Worm (Caenorhabditis elegans): Measurements from ENCODE around the gene pigm-1.

The pigm-1 gene

DNA sequence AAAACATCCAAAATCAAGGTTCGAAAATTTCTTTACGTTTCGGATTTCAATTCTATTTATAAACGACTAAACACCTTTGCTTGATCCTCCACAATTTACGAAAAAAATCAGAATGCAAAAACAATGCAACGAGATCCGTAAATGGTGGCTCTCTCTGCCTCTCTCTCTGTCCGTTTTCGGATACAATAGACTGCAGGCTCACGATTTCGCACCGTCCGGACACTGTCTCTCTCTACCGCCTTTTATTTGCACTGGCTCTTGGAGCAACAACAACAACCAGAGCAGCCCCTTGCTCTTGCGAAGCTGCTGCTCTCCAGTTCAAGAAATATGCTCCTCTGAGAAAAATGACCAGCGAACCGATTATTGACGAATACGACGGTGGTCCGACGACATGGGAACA is 36.0 kb upstream of the pigm-1 start, which contains the start of gene T24F1.7:
TSS of gene T24F1.7 (plus strand) at position 301 of the 400 bp plus-strand sequence.
- TF ChIP-seq nhr-237 (tag; optimal IDR thresholded peaks at IDR 0.05) (no peak), aha-1 (tag) (peak; percentile 72), zip-11 (GFP tag; IDR thresholded peaks at IDR 0.05) (no peak), aly-2 (tag; optimal IDR thresholded peaks at IDR 0.05) (no peak), unc-130 (GFP tag; optimal IDR thresholded peaks at IDR 0.05) (no peak), ceh-62 (tag; optimal IDR thresholded peaks at IDR 0.05) (no peak), dve-1 (tag; optimal IDR thresholded peaks at IDR 0.05; ENCODE audit: insufficient read depth) (no peak), ces-1 (GFP tag; optimal IDR thresholded peaks at IDR 0.05) (no peak), saeg-2 (GFP tag; IDR thresholded peaks at IDR 0.05) (no peak), lir-3 (tag; optimal IDR thresholded peaks at IDR 0.05) (no peak), set-16 (GFP tag; IDR thresholded peaks at IDR 0.05) (peak; percentile 34; the same call in 1 of the 2 replicates), attf-4 (tag; optimal IDR thresholded peaks at IDR 0.05) (no peak), lin-13 (GFP tag; optimal IDR thresholded peaks at IDR 0.05) (no peak), spr-3 (GFP tag; optimal IDR thresholded peaks at IDR 0.05) (no peak), Y105C5A.15 (GFP tag; IDR thresholded peaks at IDR 0.05) (no peak), ztf-7 (tag; optimal IDR thresholded peaks at IDR 0.05) (no peak), madf-9 (GFP tag; conservative IDR thresholded peaks at IDR 0.05) (no peak), mxl-2 (GFP tag; conservative IDR thresholded peaks at IDR 0.05) (no peak), madf-5 (GFP tag; IDR thresholded peaks at IDR 0.05) (no peak), D1046.2 (GFP tag; IDR thresholded peaks at IDR 0.05) (0 out of 2 replicates have a peak, but pooled peaks have one; percentile 5), unc-39 (tag; optimal IDR thresholded peaks at IDR 0.05) (no peak), lin-38 (GFP tag; IDR thresholded peaks at IDR 0.05) (no peak), dmd-8 (GFP tag; IDR thresholded peaks at IDR 0.05) (no peak)

ce11 chrII:11314165-11314564 is 34.1 kb upstream of the pigm-1 start, which contains the start of gene T24F1.4:
T24F1.4 (minus strand) TSS chrII:11314265.
- TF ChIP-seq nhr-11 (tag; optimal IDR thresholded peaks at IDR 0.05), result no peak
- no peak for TF ChIP-seq ceh-28 (tag; optimal IDR thresholded peaks at IDR 0.05)
- no peak for TF ChIP-seq daf-16 (GFP tag; optimal IDR thresholded peaks at IDR 0.05)
- no peak for TF ChIP-seq daf-16 (tag; optimal IDR thresholded peaks at IDR 0.05)
- no peak for TF ChIP-seq fkh-10 (GFP tag; optimal IDR thresholded peaks at IDR 0.05)
- TF ChIP-seq nhr-41 (GFP tag; IDR thresholded peaks at IDR 0.05), result no peak
- no peak for TF ChIP-seq gei-8 (GFP tag; optimal IDR thresholded peaks at IDR 0.05)
- TF ChIP-seq F44E2.7 (GFP tag; IDR thresholded peaks at IDR 0.05), result no peak
- no peak for TF ChIP-seq madf-9 (GFP tag; conservative IDR thresholded peaks at IDR 0.05)
- no peak for TF ChIP-seq T20F7.1 (GFP tag; optimal IDR thresholded peaks at IDR 0.05)
- no peak for TF ChIP-seq nhr-77 (tag; optimal IDR thresholded peaks at IDR 0.05)
- no peak for TF ChIP-seq F49E8.2 (tag; optimal IDR thresholded peaks at IDR 0.05; ENCODE audit: borderline replicate concordance)
- no peak for TF ChIP-seq ceh-44 (GFP tag; IDR thresholded peaks at IDR 0.05)
- no peak for TF ChIP-seq madf-5 (GFP tag; IDR thresholded peaks at IDR 0.05)
- TF ChIP-seq sdz-12 (GFP tag; optimal IDR thresholded peaks at IDR 0.05), result no peak
- TF ChIP-seq ceh-62 (tag; optimal IDR thresholded peaks at IDR 0.05), result no peak
- TF ChIP-seq ama-1 (optimal IDR thresholded peaks at IDR 0.05), result no peak
- TF ChIP-seq lir-3 (tag; optimal IDR thresholded peaks at IDR 0.05), result no peak
- no peak for TF ChIP-seq nhr-25 (tag; optimal IDR thresholded peaks at IDR 0.05; ENCODE audit: borderline replicate concordance, insufficient read depth)
- TF ChIP-seq snpc-1.2 (GFP tag; IDR thresholded peaks at IDR 0.05), result no peak

- no peak for TF ChIP-seq php-3 (GFP tag; IDR thresholded peaks at IDR 0.05)
- TF ChIP-seq rbr-2 (tag; optimal IDR thresholded peaks at IDR 0.05), result no peak
- no peak for TF ChIP-seq arid-1 (GFP tag; conservative IDR thresholded peaks at IDR 0.05)
- TF ChIP-seq dmd-9 (GFP tag; IDR thresholded peaks at IDR 0.05), result no peak
- TF ChIP-seq ztf-7 (tag; optimal IDR thresholded peaks at IDR 0.05), result no peak
- no peak for TF ChIP-seq ama-1 (optimal IDR thresholded peaks at IDR 0.05)
- TF ChIP-seq hlh-11 (tag; optimal IDR thresholded peaks at IDR 0.05), result no peak
These were observed 31.6 kb upstream of the pigm-1 start for ce11 chrII:11316663-11317062.

Measured in whole organism, L4 larva.